Fruit fly (Drosophila melanogaster): ENCODE data around the gene btd.
A peak's percentile ranks its signal among the peaks of the same experiment; 100 is the strongest.

btd gene

DNA sequence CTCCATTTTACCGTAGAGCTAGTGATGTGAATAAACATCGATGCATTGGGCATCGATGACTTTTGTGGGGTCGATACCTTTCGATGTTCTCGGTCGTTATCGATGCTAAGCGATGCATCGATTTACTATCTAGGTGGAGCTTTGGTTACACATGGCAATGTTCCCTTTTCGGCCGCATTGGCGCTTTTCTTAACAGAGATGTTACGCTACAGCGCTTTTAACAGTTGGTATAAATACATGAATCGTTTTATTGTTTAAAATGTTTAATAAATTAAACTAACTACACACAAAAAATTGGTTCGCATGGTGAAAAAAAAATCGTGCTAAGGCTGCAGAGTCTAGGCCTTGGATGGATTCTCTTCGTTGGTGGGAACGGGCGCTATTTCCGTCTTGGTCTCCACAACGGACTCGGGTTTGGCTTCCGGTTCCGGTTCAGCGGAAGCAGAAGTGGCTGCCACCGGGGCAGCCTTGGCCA, 35.1 kb upstream of the btd start, which contains the start of gene Ptpmeg2 (continued):
- TF ChIP-seq CG1603 (tag; optimal IDR thresholded peaks at IDR 0.05) (peak; percentile 81), Atf-2 (GFP tag; optimal IDR thresholded peaks at IDR 0.05) (peak; percentile 64), Hand (GFP tag; optimal IDR thresholded peaks at IDR 0.05) (no peak), CG12659 (GFP tag; optimal IDR thresholded peaks at IDR 0.05) (peak; percentile 91), gsb-n (tag; optimal IDR thresholded peaks at IDR 0.05) (peak; percentile 38), bigmax (GFP tag; optimal IDR thresholded peaks at IDR 0.05) (peak; percentile 9), org-1 (GFP tag; optimal IDR thresholded peaks at IDR 0.05) (no peak), CG10654 (GFP tag; optimal IDR thresholded peaks at IDR 0.05) (peak; percentile 52), p53 (GFP tag; optimal IDR thresholded peaks at IDR 0.05) (no peak), CG13287 (GFP tag; IDR thresholded peaks at IDR 0.05; ENCODE audit: partially characterized antibody) (peak; percentile 97), CG16815 (GFP tag; optimal IDR thresholded peaks at IDR 0.05) (no peak), Antp (GFP tag; optimal IDR thresholded peaks at IDR 0.05) (peak; percentile 67), NC2β (GFP tag; optimal IDR thresholded peaks at IDR 0.05) (peak; percentile 71), CG12219 (GFP tag; optimal IDR thresholded peaks at IDR 0.05) (peak; percentile 64), nau (GFP tag; optimal IDR thresholded peaks at IDR 0.05) (peak; percentile 64), Ets65A (GFP tag) (peak; percentile 91), fu2 (GFP tag; optimal IDR thresholded peaks at IDR 0.05) (peak; percentile 45), CG43689 (GFP tag; IDR thresholded peaks at IDR 0.05) (no peak), CG18476 (GFP tag; optimal IDR thresholded peaks at IDR 0.05) (no peak), Oaz (GFP tag; IDR thresholded peaks at IDR 0.05) (no peak), CG3995 (GFP tag; optimal IDR thresholded peaks at IDR 0.05) (no peak), CG2199 (GFP tag; IDR thresholded peaks at IDR 0.05) (no peak), scrt (GFP tag; optimal IDR thresholded peaks at IDR 0.05) (peak; percentile 50), CG1602 (GFP tag; optimal IDR thresholded peaks at IDR 0.05) (peak; percentile 46), wek (GFP tag; optimal IDR thresholded peaks at IDR 0.05) (no peak), zen (tag; optimal IDR thresholded peaks at IDR 0.05) (peak; percentile 30), D (optimal IDR thresholded peaks at IDR 0.05) (no peak), D (GFP tag; optimal IDR thresholded peaks at IDR 0.05) (peak; percentile 10), sug (tag; optimal IDR thresholded peaks at IDR 0.05) (peak; percentile 60), btn (GFP tag; optimal IDR thresholded peaks at IDR 0.05) (peak; percentile 27), Adf1 (GFP tag; IDR thresholded peaks at IDR 0.05) (peak; percentile 52), CG10267 (tag; optimal IDR thresholded peaks at IDR 0.05) (peak; percentile 77), hb (GFP tag; IDR thresholded peaks at IDR 0.05; ENCODE audit: partially characterized antibody) (peak; percentile 83; the same call in 2 of the 3 replicates), crol (GFP tag; IDR thresholded peaks at IDR 0.05) (no peak), Xbp1 (GFP tag; optimal IDR thresholded peaks at IDR 0.05) (peak; percentile 75), CG11247 (GFP tag; IDR thresholded peaks at IDR 0.05) (peak; percentile 80), chm (GFP tag; IDR thresholded peaks at IDR 0.05) (peak; percentile 85), Ssrp (tag; optimal IDR thresholded peaks at IDR 0.05) (peak; percentile 8), ems (GFP tag; optimal IDR thresholded peaks at IDR 0.05) (peak; percentile 43), CoRest (tag; optimal IDR thresholded peaks at IDR 0.05) (peak; percentile 61), Atf3 (GFP tag; optimal IDR thresholded peaks at IDR 0.05) (peak; percentile 1), kah (GFP tag; optimal IDR thresholded peaks at IDR 0.05) (peak; percentile 32), CG10147 (GFP tag; optimal IDR thresholded peaks at IDR 0.05) (peak; percentile 36), Dbx (GFP tag; IDR thresholded peaks at IDR 0.05) (peak; percentile 61; the same call in 2 of the 3 replicates), CG10979 (tag; optimal IDR thresholded peaks at IDR 0.05) (peak; percentile 39), Spps (tag; optimal IDR thresholded peaks at IDR 0.05) (peak; percentile 22), ap (GFP tag; IDR thresholded peaks at IDR 0.05) (no peak), BtbVII (GFP tag; optimal IDR thresholded peaks at IDR 0.05) (no peak), CG4854 (GFP tag; optimal IDR thresholded peaks at IDR 0.05) (peak; percentile 23), CG13894 (tag; optimal IDR thresholded peaks at IDR 0.05) (peak; percentile 76), HLH4C (GFP tag; IDR thresholded peaks at IDR 0.05; ENCODE audit: partially characterized antibody) (peak; percentile 91)
